Fruit fly (Drosophila melanogaster) whole organism, pupa: ENCODE measurements around the gene peg.
A peak's percentile ranks its signal among the peaks of the same experiment; 100 is the strongest.

Experiments
- CG10348 ChIP-seq: fragments of 200-800 bp; sonication (Bioruptor generic); IDR thresholded peaks from 2 replicates; pipeline ENCODE4 v1.3.6; 2022; ENCODE audit warnings: missing biosample characterization, missing genetic modification characterization
- CG12605 ChIP-seq: fragments of 200-800 bp; sonication (Bioruptor generic); IDR thresholded peaks from 2 replicates; pipeline ENCODE4 v1.3.6; 2022; ENCODE audit warnings: missing biosample characterization, missing genetic modification characterization
- CG13204 ChIP-seq: fragments of 200-800 bp; sonication (Bioruptor generic); optimal IDR thresholded peaks from 2 replicates; lab custom pipeline; 2018; ENCODE audit warnings: missing biosample characterization, mild to moderate bottlenecking, missing genetic modification characterization, moderate library complexity
- CG14655 ChIP-seq: fragments of 200-800 bp; sonication (Bioruptor generic); optimal IDR thresholded peaks from 3 replicates; lab custom pipeline; 2017; ENCODE audit warnings: mild to moderate bottlenecking, missing biosample characterization, missing genetic modification reagents, missing genetic modification characterization
- CG15710 ChIP-seq: fragments of 200-800 bp; sonication (Bioruptor generic); optimal IDR thresholded peaks from 2 replicates; lab custom pipeline; 2018; ENCODE audit warnings: missing biosample characterization, mild to moderate bottlenecking, missing genetic modification characterization, moderate library complexity
- CG17806 ChIP-seq: fragments of 200-800 bp; sonication (Bioruptor generic); optimal IDR thresholded peaks from 2 replicates; lab custom pipeline; 2018; ENCODE audit warnings: missing biosample characterization, mild to moderate bottlenecking, missing genetic modification characterization, moderate library complexity
- CG32121 ChIP-seq: fragments of 200-800 bp; sonication (Bioruptor generic); IDR thresholded peaks from 2 replicates; pipeline ENCODE4 v1.3.6; 2022; ENCODE audit warnings: missing biosample characterization, missing genetic modification characterization
- CG34367 ChIP-seq: fragments of 200-800 bp; sonication (Bioruptor generic); optimal IDR thresholded peaks from 2 replicates; lab custom pipeline; 2018; ENCODE audit warnings: missing biosample characterization, mild to moderate bottlenecking, missing genetic modification characterization
- CG4496 ChIP-seq: fragments of 200-800 bp; sonication (Bioruptor generic); IDR thresholded peaks from 3 replicates; pipeline ENCODE4 v1.3.6; 2022; ENCODE audit warnings: missing biosample characterization, missing genetic modification characterization
- CG8159 ChIP-seq: fragments of 200-800 bp; sonication (Bioruptor generic); optimal IDR thresholded peaks from 3 replicates; lab custom pipeline; 2018; ENCODE audit warnings: missing biosample characterization, mild to moderate bottlenecking, missing genetic modification characterization, moderate library complexity
- CG8301 ChIP-seq: fragments of 200-800 bp; sonication (Bioruptor generic); optimal IDR thresholded peaks from 2 replicates; lab custom pipeline; 2018; ENCODE audit warnings: missing biosample characterization, mild to moderate bottlenecking, missing genetic modification characterization
- CG9948 ChIP-seq: fragments of 200-800 bp; sonication (Bioruptor generic); optimal IDR thresholded peaks from 2 replicates; lab custom pipeline; 2018; ENCODE audit warnings: missing biosample characterization, mild to moderate bottlenecking, missing genetic modification characterization, moderate library complexity
- D1 ChIP-seq: fragments of 200-800 bp; sonication (Bioruptor generic); optimal IDR thresholded peaks from 2 replicates; lab custom pipeline; 2018; ENCODE audit warnings: missing biosample characterization, mild to moderate bottlenecking, missing genetic modification characterization, moderate library complexity
- EcR ChIP-seq: fragments of 200-800 bp; sonication (Bioruptor generic); optimal IDR thresholded peaks from 3 replicates; lab custom pipeline; 2019; ENCODE audit warnings: missing biosample characterization, missing genetic modification characterization, mild to moderate bottlenecking, moderate library complexity, missing genetic modification reagents
- Ets98B ChIP-seq: fragments of 200-800 bp; sonication (Bioruptor generic); IDR thresholded peaks from 2 replicates; pipeline ENCODE4 v1.3.6; 2022; ENCODE audit warnings: missing biosample characterization, missing genetic modification characterization
- Pif1A ChIP-seq: fragments of 200-800 bp; sonication (Bioruptor generic); optimal IDR thresholded peaks from 3 replicates; lab custom pipeline; 2016; ENCODE audit warnings: missing biosample characterization, missing genetic modification characterization
- Pif1B ChIP-seq: fragments of 200-800 bp; sonication (Bioruptor generic); optimal IDR thresholded peaks from 3 replicates; lab custom pipeline; 2016; ENCODE audit warnings: missing biosample characterization, missing genetic modification characterization
- Snoo ChIP-seq: fragments of 200-800 bp; sonication (Bioruptor generic); optimal IDR thresholded peaks from 3 replicates; lab custom pipeline; 2017; ENCODE audit warnings: missing biosample characterization, mild to moderate bottlenecking, missing genetic modification characterization, inconsistent platforms
- fd96Ca ChIP-seq: fragments of 200-800 bp; sonication (Bioruptor generic); IDR thresholded peaks from 3 replicates; pipeline ENCODE4 v1.3.6; 2022; ENCODE audit warnings: missing biosample characterization, missing genetic modification characterization
- gl ChIP-seq: fragments of 200-800 bp; sonication (Bioruptor generic); optimal IDR thresholded peaks from 2 replicates; lab custom pipeline; 2018; ENCODE audit warnings: missing biosample characterization, mild to moderate bottlenecking, missing genetic modification characterization
- rn ChIP-seq: fragments of 200-800 bp; sonication (Bioruptor generic); IDR thresholded peaks from 2 replicates; pipeline ENCODE4 v1.3.6; 2022; ENCODE audit warnings: missing biosample characterization, missing genetic modification characterization

Gene peg

dm6 chr3R:21066469-21067284 lies 42.7 kb upstream of the peg start:
- no peak for TF ChIP-seq CG13204 (GFP tag; lab: Kevin White, UChicago)
- TF ChIP-seq rn (GFP tag; lab: Robert Waterston, UW), result no peak
- TF ChIP-seq D1 (tag; lab: Kevin White, UChicago), result no peak
- TF ChIP-seq CG12605, result 0 out of 2 replicates have a peak, but pooled peaks have one; percentile 13
- no peak for TF ChIP-seq CG32121 (GFP tag; lab: Robert Waterston, UW)
- no peak for TF ChIP-seq Snoo (tag; lab: Kevin White, UChicago)
- no peak for TF ChIP-seq CG17806
- no peak for TF ChIP-seq Pif1A (GFP tag; lab: Kevin White, UChicago)
- TF ChIP-seq Pif1B (GFP tag; lab: Kevin White, UChicago), result no peak
- no peak for TF ChIP-seq CG10348 (GFP tag; lab: Robert Waterston, UW)
- TF ChIP-seq EcR, result no peak
- TF ChIP-seq CG8159 (tag; lab: Kevin White, UChicago), result no peak
- TF ChIP-seq CG4496, result peak; percentile 62; the same call in 2 of the 3 replicates

dm6 chr3R:21065696-21066080 lies 41.7 kb upstream of the peg start:
- TF ChIP-seq CG32121 (GFP tag; lab: Robert Waterston, UW) (peak; percentile 48), gl (no peak), CG4496 (peak; percentile 46; the same call in 2 of the 3 replicates)

dm6 chr3R:21065010-21065695 lies 41.2 kb upstream of the peg start, which contains the start of gene AnxB9:
Gene AnxB9 (plus strand): TSS chr3R:21065241.
- TF ChIP-seq gl (no peak), CG4496 (peak; percentile 56; the same call in 1 of the 3 replicates), CG12605 (peak; percentile 51; the same call in 1 of the 2 replicates), Pif1B (GFP tag; lab: Kevin White, UChicago) (peak; percentile 25), Ets98B (GFP tag; lab: Robert Waterston, UW) (peak; percentile 47), CG17806 (peak; percentile 4), Pif1A (GFP tag; lab: Kevin White, UChicago) (peak; percentile 32), CG15710 (peak; percentile 3), CG14655 (GFP tag; lab: Kevin White, UChicago) (no peak), CG8159 (tag; lab: Kevin White, UChicago) (no peak), CG34367 (tag; lab: Kevin White, UChicago) (no peak), CG32121 (GFP tag; lab: Robert Waterston, UW) (peak; percentile 51; the same call in 1 of the 2 replicates), fd96Ca (no peak), Snoo (tag; lab: Kevin White, UChicago) (peak; percentile 12), CG13204 (GFP tag; lab: Kevin White, UChicago) (no peak), rn (GFP tag; lab: Robert Waterston, UW) (no peak), D1 (tag; lab: Kevin White, UChicago) (no peak), EcR (peak; percentile 3)

- TF ChIP-seq CG9948 (tag; lab: Kevin White, UChicago) (no peak), EcR (peak; percentile 41), CG13204 (GFP tag; lab: Kevin White, UChicago) (no peak)
Measured at dm6 chr3R:21064000-21064924, 40.3 kb upstream of the peg start, which contains the start of gene Cortactin. Gene Cortactin (minus strand): TSS chr3R:21064471.

dm6 chr3R:21063433-21063832 lies 39.5 kb upstream of the peg start:
- TF ChIP-seq CG10348 (GFP tag; lab: Robert Waterston, UW) (no peak), CG4496 (no peak), gl (no peak), CG34367 (tag; lab: Kevin White, UChicago) (no peak), Pif1A (GFP tag; lab: Kevin White, UChicago) (no peak), Ets98B (GFP tag; lab: Robert Waterston, UW) (no peak), CG32121 (GFP tag; lab: Robert Waterston, UW) (no peak), rn (GFP tag; lab: Robert Waterston, UW) (no peak), D1 (tag; lab: Kevin White, UChicago) (no peak), CG9948 (tag; lab: Kevin White, UChicago) (no peak), CG13204 (GFP tag; lab: Kevin White, UChicago) (no peak), CG12605 (no peak), EcR (no peak), CG8301 (tag; lab: Kevin White, UChicago) (no peak), Snoo (tag; lab: Kevin White, UChicago) (no peak)
